Fruit fly (Drosophila melanogaster) whole organism, prepupa: ENCODE measurements around the gene Mur29B.
A peak's percentile ranks its signal among the peaks of the same experiment; 100 is the strongest.

ENCODE experiments used
- CG10631 ChIP-seq: fragments of 200-800 bp; sonication (Bioruptor generic); optimal IDR thresholded peaks from 2 replicates; lab custom pipeline; 2016; ENCODE audit warnings: missing biosample characterization, missing genetic modification characterization
- CG10669 ChIP-seq: fragments of 200-800 bp; sonication (Bioruptor generic); optimal IDR thresholded peaks from 3 replicates; lab custom pipeline; 2018; ENCODE audit warnings: missing biosample characterization, mild to moderate bottlenecking, missing genetic modification characterization, moderate library complexity
- CG11294 ChIP-seq: fragments of 200-800 bp; sonication (Bioruptor generic); IDR thresholded peaks from 2 replicates; pipeline ENCODE4 v1.3.6; 2022; ENCODE audit warnings: missing biosample characterization, missing genetic modification characterization
- CG11762 ChIP-seq: fragments of 200-800 bp; sonication (Bioruptor generic); optimal IDR thresholded peaks from 3 replicates; lab custom pipeline; 2016; ENCODE audit warnings: missing biosample characterization, missing genetic modification characterization; ENCODE audit not compliant: insufficient read depth
- CG15336 ChIP-seq: fragments of 200-800 bp; sonication (Bioruptor generic); IDR thresholded peaks from 2 replicates; pipeline ENCODE4 v1.3.6; 2022; ENCODE audit warnings: missing biosample characterization, missing genetic modification characterization
- CG1621 ChIP-seq: fragments of 200-800 bp; sonication (Bioruptor generic); optimal IDR thresholded peaks from 3 replicates; lab custom pipeline; 2018; ENCODE audit warnings: missing biosample characterization, mild to moderate bottlenecking, missing genetic modification characterization
- CG3032 ChIP-seq: fragments of 200-800 bp; optimal IDR thresholded peaks from 2 replicates; lab custom pipeline; 2019; ENCODE audit warnings: missing biosample characterization, mild to moderate bottlenecking, missing genetic modification characterization, moderate library complexity
- CG31627 ChIP-seq: fragments of 200-800 bp; sonication (Bioruptor generic); optimal IDR thresholded peaks from 3 replicates; lab custom pipeline; 2016; ENCODE audit warnings: missing biosample characterization, missing genetic modification characterization
- CG3919 ChIP-seq: fragments of 200-800 bp; sonication (Bioruptor generic); optimal IDR thresholded peaks from 3 replicates; lab custom pipeline; 2016; ENCODE audit warnings: missing biosample characterization, missing genetic modification characterization
- CG6276 ChIP-seq: fragments of 200-800 bp; sonication (Bioruptor generic); optimal IDR thresholded peaks from 2 replicates; lab custom pipeline; 2017; ENCODE audit warnings: missing biosample characterization, mild to moderate bottlenecking, missing genetic modification characterization
- CG6792 ChIP-seq: fragments of 200-800 bp; sonication (Bioruptor generic); optimal IDR thresholded peaks from 3 replicates; lab custom pipeline; 2016; ENCODE audit warnings: missing biosample characterization, missing genetic modification characterization
- CG6808 ChIP-seq: fragments of 200-800 bp; sonication (Bioruptor generic); optimal IDR thresholded peaks from 3 replicates; lab custom pipeline; 2017; ENCODE audit warnings: missing biosample characterization, missing genetic modification characterization, mild to moderate bottlenecking, moderate library complexity, missing genetic modification reagents
- CG6854 ChIP-seq: fragments of 200-800 bp; sonication (Bioruptor generic); optimal IDR thresholded peaks from 2 replicates; lab custom pipeline; 2017; ENCODE audit warnings: missing biosample characterization, mild to moderate bottlenecking, missing genetic modification characterization
- CG7368 ChIP-seq: fragments of 200-800 bp; sonication (Bioruptor generic); optimal IDR thresholded peaks from 3 replicates; lab custom pipeline; 2016; ENCODE audit warnings: missing biosample characterization, missing genetic modification characterization
- CG8119 ChIP-seq: fragments of 200-800 bp; sonication (Bioruptor generic); IDR thresholded peaks from 3 replicates; pipeline ENCODE4 v1.3.6; 2022; ENCODE audit warnings: missing biosample characterization, missing genetic modification characterization
- CG8319 ChIP-seq: fragments of 200-800 bp; sonication (Bioruptor generic); optimal IDR thresholded peaks from 3 replicates; lab custom pipeline; 2016; ENCODE audit warnings: missing biosample characterization, missing genetic modification characterization
- CG8632 ChIP-seq: fragments of 200-800 bp; sonication (Bioruptor generic); optimal IDR thresholded peaks from 3 replicates; lab custom pipeline; 2016; ENCODE audit warnings: missing biosample characterization, missing genetic modification characterization
- CG9139 ChIP-seq: fragments of 200-800 bp; sonication (Bioruptor generic); optimal IDR thresholded peaks from 3 replicates; lab custom pipeline; 2017; ENCODE audit warnings: missing biosample characterization, mild to moderate bottlenecking, missing genetic modification characterization
- Eip75B ChIP-seq: fragments of 200-800 bp; sonication (Bioruptor generic); optimal IDR thresholded peaks from 3 replicates; lab custom pipeline; 2016; ENCODE audit warnings: missing biosample characterization, missing genetic modification characterization
- Ets21C ChIP-seq: fragments of 200-800 bp; sonication (Bioruptor generic); optimal IDR thresholded peaks from 3 replicates; lab custom pipeline; 2016; ENCODE audit warnings: missing biosample characterization, missing genetic modification characterization
- Gug ChIP-seq: fragments of 200-800 bp; sonication (Bioruptor generic); IDR thresholded peaks from 2 replicates; pipeline ENCODE4 v1.3.6; 2022; ENCODE audit warnings: missing biosample characterization, missing genetic modification characterization
- Hr38 ChIP-seq: sonication (Bioruptor generic); optimal IDR thresholded peaks from 2 replicates; lab custom pipeline; 2016; ENCODE audit warnings: missing biosample characterization, missing genetic modification characterization
- Hr39 ChIP-seq: fragments of 200-800 bp; sonication (Bioruptor generic); optimal IDR thresholded peaks from 2 replicates; lab custom pipeline; 2016; ENCODE audit warnings: missing biosample characterization, missing genetic modification characterization
- Lpt ChIP-seq: fragments of 200-800 bp; sonication (Bioruptor generic); optimal IDR thresholded peaks from 3 replicates; lab custom pipeline; 2016; ENCODE audit warnings: missing biosample characterization, missing genetic modification characterization
- OdsH ChIP-seq: fragments of 200-800 bp; sonication (Bioruptor generic); optimal IDR thresholded peaks from 3 replicates; lab custom pipeline; 2016; ENCODE audit warnings: missing biosample characterization, missing genetic modification characterization
- Smox ChIP-seq: fragments of 200-800 bp; sonication (Bioruptor generic); optimal IDR thresholded peaks from 3 replicates; lab custom pipeline; 2016; ENCODE audit warnings: missing biosample characterization, missing genetic modification characterization
- Sox102F ChIP-seq: fragments of 200-800 bp; sonication (Bioruptor generic); optimal IDR thresholded peaks from 2 replicates; lab custom pipeline; 2016; ENCODE audit warnings: missing biosample characterization, mild to moderate bottlenecking, missing genetic modification characterization
- Sox15 ChIP-seq: fragments of 200-800 bp; sonication (Bioruptor generic); optimal IDR thresholded peaks from 3 replicates; lab custom pipeline; 2016; ENCODE audit warnings: missing biosample characterization, missing genetic modification characterization
- achi ChIP-seq: fragments of 200-800 bp; sonication (Bioruptor generic); optimal IDR thresholded peaks from 3 replicates; lab custom pipeline; 2016; ENCODE audit warnings: missing biosample characterization, missing genetic modification characterization
- acj6 ChIP-seq: fragments of 200-800 bp; sonication (Bioruptor generic); optimal IDR thresholded peaks from 3 replicates; lab custom pipeline; 2016; ENCODE audit warnings: missing biosample characterization, missing genetic modification characterization
- cyc ChIP-seq: fragments of 200-800 bp; sonication (Bioruptor generic); optimal IDR thresholded peaks from 3 replicates; lab custom pipeline; 2016; ENCODE audit warnings: missing biosample characterization, missing genetic modification characterization
- dac ChIP-seq: fragments of 200-800 bp; sonication (Bioruptor generic); optimal IDR thresholded peaks from 2 replicates; lab custom pipeline; 2017; ENCODE audit warnings: missing biosample characterization, mild to moderate bottlenecking, missing genetic modification characterization
- dsx ChIP-seq: fragments of 200-800 bp; optimal IDR thresholded peaks from 3 replicates; lab custom pipeline; 2019; ENCODE audit warnings: missing biosample characterization, mild to moderate bottlenecking, missing genetic modification characterization, moderate library complexity; ENCODE audit not compliant: poor library complexity, severe bottlenecking
- eg ChIP-seq: fragments of 200-800 bp; sonication (Bioruptor generic); IDR thresholded peaks from 3 replicates; pipeline ENCODE4 v1.3.6; 2022; ENCODE audit warnings: missing biosample characterization, missing genetic modification characterization
- fd59A ChIP-seq: fragments of 200-800 bp; sonication (Bioruptor generic); optimal IDR thresholded peaks from 2 replicates; lab custom pipeline; 2017; ENCODE audit warnings: missing biosample characterization, mild to moderate bottlenecking, missing genetic modification characterization, missing genetic modification reagents
- fd85E ChIP-seq: fragments of 200-800 bp; sonication (Bioruptor generic); optimal IDR thresholded peaks from 3 replicates; lab custom pipeline; 2016; ENCODE audit warnings: missing biosample characterization, missing genetic modification characterization
- fkh ChIP-seq: fragments of 200-800 bp; sonication (Bioruptor generic); optimal IDR thresholded peaks from 3 replicates; lab custom pipeline; 2017; ENCODE audit warnings: missing biosample characterization, mild to moderate bottlenecking, missing genetic modification characterization, moderate library complexity
- lz ChIP-seq: fragments of 200-800 bp; sonication (Bioruptor generic); optimal IDR thresholded peaks from 3 replicates; lab custom pipeline; 2016; ENCODE audit warnings: missing biosample characterization, missing genetic modification characterization
- pdm3 ChIP-seq: fragments of 200-800 bp; sonication (Bioruptor generic); optimal IDR thresholded peaks from 3 replicates; lab custom pipeline; 2016; ENCODE audit warnings: missing biosample characterization, missing genetic modification characterization
- salr ChIP-seq, 2 experiments: fragments of 200-800 bp; sonication (Bioruptor generic); optimal IDR thresholded peaks; 3 replicates each; lab custom pipeline; 2016 to 2018; ENCODE audit warnings: missing biosample characterization in 2 of 2, missing genetic modification characterization in 2 of 2, mild to moderate bottlenecking in 1 of 2
- spab ChIP-seq: fragments of 200-800 bp; sonication (Bioruptor generic); optimal IDR thresholded peaks from 2 replicates; lab custom pipeline; 2017; ENCODE audit warnings: missing biosample characterization, mild to moderate bottlenecking, missing genetic modification characterization, missing genetic modification reagents
- svp ChIP-seq: fragments of 200-800 bp; sonication (Bioruptor generic); peaks from one replicate; lab custom pipeline; 2016; ENCODE audit warnings: missing biosample characterization, missing genetic modification characterization
- vri ChIP-seq: fragments of 200-800 bp; sonication (Bioruptor generic); optimal IDR thresholded peaks from 3 replicates; lab custom pipeline; 2016; ENCODE audit warnings: missing biosample characterization, mild to moderate bottlenecking, missing genetic modification characterization

The Mur29B gene

DNA sequence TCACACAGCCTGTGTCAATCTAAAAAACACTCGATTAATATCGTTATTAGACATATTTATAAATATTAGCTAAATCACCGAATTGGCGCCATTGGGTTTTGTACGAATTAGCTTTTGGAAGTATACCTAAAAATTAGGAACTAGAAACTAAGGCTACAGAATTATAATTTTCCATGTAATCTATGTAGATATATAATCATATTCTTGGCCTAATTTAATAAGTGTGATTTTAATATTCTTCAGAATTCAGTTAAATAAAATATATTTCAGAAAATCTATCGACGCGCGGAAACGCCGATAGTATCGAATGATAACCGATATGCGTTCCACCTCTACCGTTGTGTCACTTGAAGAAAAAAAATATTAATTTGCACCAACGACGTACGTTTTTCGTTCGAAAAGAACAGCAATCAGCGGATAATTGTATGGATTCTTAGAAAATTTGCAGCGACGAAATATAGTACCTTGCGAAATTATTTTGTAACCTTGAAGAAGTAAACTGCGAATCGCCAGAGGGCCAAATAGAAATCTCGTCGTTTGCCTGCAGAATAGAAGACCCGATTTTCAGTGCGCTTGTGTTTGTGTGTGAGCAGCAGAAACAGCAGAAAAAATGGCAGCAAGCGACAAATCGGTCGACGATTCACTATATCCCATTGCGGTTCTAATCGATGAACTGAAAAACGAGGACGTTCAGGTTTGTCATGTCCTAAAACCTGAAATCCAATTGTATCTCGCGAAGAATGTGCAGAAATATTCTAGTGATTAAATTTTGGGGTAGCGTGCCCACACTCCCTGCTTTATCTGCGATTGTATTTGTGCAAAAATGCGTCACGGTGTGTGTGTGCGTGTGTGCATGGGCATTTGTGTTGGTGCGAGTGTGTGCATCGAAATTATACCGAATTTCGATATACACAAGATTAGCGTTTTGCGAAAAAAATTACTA is 14.0 kb downstream of the Mur29B start, which contains the start of gene Pp2A-29B (continued):
- TF ChIP-seq Ets21C (peak; percentile 50), CG8632 (GFP tag; lab: Kevin White, UChicago) (no peak), fd85E (GFP tag; lab: Kevin White, UChicago) (no peak), CG8319 (GFP tag; lab: Kevin White, UChicago) (no peak), CG7368 (GFP tag; lab: Kevin White, UChicago) (no peak), CG6808 (GFP tag; lab: Kevin White, UChicago) (no peak), Lpt (GFP tag; lab: Kevin White, UChicago) (no peak), fd59A (GFP tag; lab: Kevin White, UChicago) (no peak), CG8119 (GFP tag; lab: Robert Waterston, UW) (no peak), CG9139 (no peak), CG6854 (GFP tag; lab: Kevin White, UChicago) (no peak), achi (GFP tag; lab: Kevin White, UChicago) (peak; percentile 92), CG11762 (no peak), spab (GFP tag; lab: Kevin White, UChicago) (no peak), Sox102F (GFP tag; lab: Kevin White, UChicago) (peak; percentile 42), CG10669 (GFP tag; lab: Kevin White, UChicago) (peak; percentile 19), Gug (GFP tag; lab: Robert Waterston, UW) (no peak), CG15336 (GFP tag; lab: Robert Waterston, UW) (no peak), OdsH (GFP tag; lab: Kevin White, UChicago) (peak; percentile 36), CG6276 (GFP tag; lab: Kevin White, UChicago) (no peak), CG1621 (tag; lab: Kevin White, UChicago) (no peak)
- TF ChIP-seq, all 60 proteins: peak for 27

DNA sequence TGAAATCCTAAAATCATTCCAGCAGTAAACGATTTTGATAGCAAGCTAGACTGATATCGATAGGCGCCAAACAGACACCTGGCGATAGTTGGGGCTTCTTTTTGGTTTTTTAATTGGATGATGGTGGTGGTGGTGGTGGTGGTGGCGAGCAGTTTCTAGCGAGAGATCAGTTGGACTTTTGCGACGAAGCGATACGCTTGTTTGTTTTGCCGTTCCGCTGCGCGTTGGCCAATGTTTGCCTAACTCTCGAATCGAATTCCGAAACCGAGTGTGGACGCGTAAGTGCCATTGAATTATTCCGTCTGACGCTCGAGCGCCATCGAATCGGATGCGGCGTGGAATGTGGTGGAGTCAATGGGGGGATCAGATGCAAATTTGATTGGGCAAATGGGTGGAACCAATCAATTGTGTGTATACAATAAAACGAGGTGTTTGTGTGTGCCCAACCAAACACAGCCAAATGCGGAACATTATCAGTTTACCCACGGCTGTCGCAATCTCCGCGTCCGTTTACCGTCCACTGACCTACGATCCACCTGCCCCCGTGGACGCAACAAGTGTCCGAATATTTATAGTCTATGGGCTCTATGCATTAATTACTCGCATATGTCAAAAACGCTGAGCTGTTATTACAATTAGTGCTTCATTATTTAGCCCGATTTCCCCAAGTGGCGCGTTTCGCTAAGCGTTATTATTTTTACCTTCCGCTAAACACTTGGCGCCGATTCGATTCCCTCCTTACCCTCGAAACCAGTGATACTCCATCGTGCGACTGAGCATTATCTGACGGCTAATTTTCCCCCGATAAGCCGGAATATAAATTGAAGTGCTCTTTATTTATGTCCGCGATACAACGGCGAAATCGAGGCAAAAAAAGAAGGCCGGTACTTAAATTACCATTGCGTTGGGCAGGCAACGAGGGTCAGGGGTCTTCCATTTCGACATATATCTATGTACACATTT is 18.7 kb downstream of the Mur29B start, which contains the start of gene CG17292:
Gene CG17292 (plus strand): TSS at position 91 of the 963 bp plus-strand sequence.
- no peak for TF ChIP-seq pdm3 (GFP tag; lab: Kevin White, UChicago)
- TF ChIP-seq acj6 (GFP tag; lab: Kevin White, UChicago) = no peak
- TF ChIP-seq CG8119 (GFP tag; lab: Robert Waterston, UW) = no peak; the same call in 2 of the 3 replicates
- no peak for TF ChIP-seq CG11762
- no peak for TF ChIP-seq CG7368 (GFP tag; lab: Kevin White, UChicago)
- TF ChIP-seq CG10631 (GFP tag; lab: Kevin White, UChicago) = no peak
- no peak for TF ChIP-seq dsx (GFP tag; lab: Kevin White, UChicago)
- no peak for TF ChIP-seq Eip75B (GFP tag; lab: Kevin White, UChicago)
- no peak for TF ChIP-seq CG11294
- peak; percentile 90 for TF ChIP-seq fkh (GFP tag; lab: Kevin White, UChicago)
- TF ChIP-seq CG3919 (GFP tag; lab: Kevin White, UChicago) = no peak
- TF ChIP-seq CG6854 (GFP tag; lab: Kevin White, UChicago) = no peak
- peak; percentile 38 for TF ChIP-seq Lpt (GFP tag; lab: Kevin White, UChicago)
- no peak for TF ChIP-seq CG31627
- TF ChIP-seq CG1621 (tag; lab: Kevin White, UChicago) = peak; percentile 47
- no peak for TF ChIP-seq cyc
- no peak for TF ChIP-seq salr (GFP tag; optimal IDR thresholded peaks at IDR 0.05; lab: Kevin White, UChicago)
- no peak for TF ChIP-seq OdsH (GFP tag; lab: Kevin White, UChicago)
- no peak for TF ChIP-seq dac (GFP tag; lab: Kevin White, UChicago)
- no peak for TF ChIP-seq Smox
- no peak for TF ChIP-seq Hr38 (GFP tag; lab: Kevin White, UChicago)
- TF ChIP-seq CG6792 (GFP tag; lab: Kevin White, UChicago) = peak; percentile 13
- no peak for TF ChIP-seq Gug (GFP tag; lab: Robert Waterston, UW)
- TF ChIP-seq Sox15 = no peak
- peak; percentile 71; the same call in 2 of the 3 replicates for TF ChIP-seq eg
- TF ChIP-seq CG6276 (GFP tag; lab: Kevin White, UChicago) = peak; percentile 16
- TF ChIP-seq fd59A (GFP tag; lab: Kevin White, UChicago) = no peak
- no peak for TF ChIP-seq CG8319 (GFP tag; lab: Kevin White, UChicago)
- no peak for TF ChIP-seq vri
- TF ChIP-seq lz (GFP tag; lab: Kevin White, UChicago) = no peak
- TF ChIP-seq CG9139 = no peak
- TF ChIP-seq CG3032 = peak; percentile 21
- TF ChIP-seq Hr39 (GFP tag; lab: Kevin White, UChicago) = no peak
- TF ChIP-seq svp (GFP tag; lab: Kevin White, UChicago) = peak; percentile 96
